Worm (Caenorhabditis elegans) whole organism, L4 larva: Measurements from ENCODE around the gene F14H3.12.

Experiments
- D1046.2 ChIP-seq: fragments of 200-800 bp; sonication (Bioruptor generic); IDR thresholded peaks from 2 replicates; pipeline ENCODE4 v1.3.6; 2022; ENCODE audit warnings: missing genetic modification characterization, missing compliant biosample characterization
- F10B5.3 ChIP-seq: sonication (generic microtip); optimal IDR thresholded peaks from 2 replicates; lab custom pipeline; 2016; ENCODE audit warnings: mild to moderate bottlenecking, missing genetic modification characterization, missing compliant biosample characterization
- F26F4.8 ChIP-seq: fragments of 200-800 bp; sonication (Bioruptor generic); conservative IDR thresholded peaks from 2 replicates; pipeline ENCODE4 v1.3.6; 2022; ENCODE audit warnings: missing genetic modification characterization, missing compliant biosample characterization
- F37D6.2 ChIP-seq: sonication (generic microtip); optimal IDR thresholded peaks from 2 replicates; lab custom pipeline; 2016; ENCODE audit warnings: mild to moderate bottlenecking, missing genetic modification characterization, missing compliant biosample characterization
- F49E8.2 ChIP-seq: sonication (generic microtip); optimal IDR thresholded peaks from 2 replicates; lab custom pipeline; 2016; ENCODE audit warnings: missing compliant biosample characterization, mild to moderate bottlenecking, missing genetic modification characterization, borderline replicate concordance
- Y5F2A.4 ChIP-seq: fragments of 200-800 bp; sonication (Bioruptor generic); optimal IDR thresholded peaks from 2 replicates; lab custom pipeline; 2018; ENCODE audit warnings: mild to moderate bottlenecking, missing genetic modification characterization, missing compliant biosample characterization
- ZK337.2 ChIP-seq: fragments of 200-800 bp; sonication (Bioruptor generic); IDR thresholded peaks from 2 replicates; pipeline ENCODE4 v1.3.6; 2022; ENCODE audit warnings: missing genetic modification reagents, missing genetic modification characterization, missing compliant biosample characterization
- arid-1 ChIP-seq: fragments of 200-800 bp; sonication (Bioruptor generic); conservative IDR thresholded peaks from 2 replicates; pipeline ENCODE4 v1.3.6; 2022; ENCODE audit warnings: missing genetic modification reagents, missing genetic modification characterization, missing compliant biosample characterization
- ceh-20 ChIP-seq: fragments of 200-800 bp; sonication (Bioruptor generic); IDR thresholded peaks from 2 replicates; pipeline ENCODE4 v1.3.6; 2022; ENCODE audit warnings: missing genetic modification reagents, missing genetic modification characterization, missing compliant biosample characterization
- ces-1 ChIP-seq: fragments of 150-350 bp; sonication (generic microtip); optimal IDR thresholded peaks from 4 replicates; lab custom pipeline; 2014; ENCODE audit warnings: missing biosample characterization, missing genetic modification reagents, missing genetic modification characterization
- ctbp-1 ChIP-seq: fragments of 200-800 bp; sonication (Bioruptor generic); IDR thresholded peaks from 2 replicates; pipeline ENCODE4 v1.3.6; 2022; ENCODE audit warnings: missing genetic modification reagents, missing genetic modification characterization, missing compliant biosample characterization
- daf-16 ChIP-seq, 3 experiments: sonication (generic microtip); optimal IDR thresholded peaks; 2 replicates each; lab custom pipeline; 2016 to 2017; ENCODE audit warnings: missing genetic modification characterization in 3 of 3, missing genetic modification reagents in 3 of 3, mild to moderate bottlenecking in 2 of 3, missing compliant biosample characterization in 2 of 3, missing biosample characterization in 1 of 3, moderate library complexity in 1 of 3
- daf-8 ChIP-seq: fragments of 200-800 bp; sonication (Bioruptor generic); IDR thresholded peaks from 2 replicates; pipeline ENCODE4 v1.3.6; 2022; ENCODE audit warnings: missing genetic modification characterization, missing compliant biosample characterization
- dmd-6 ChIP-seq: fragments of 200-800 bp; sonication (Bioruptor generic); IDR thresholded peaks from 2 replicates; pipeline ENCODE4 v1.3.6; 2022; ENCODE audit warnings: missing genetic modification reagents, missing genetic modification characterization, missing compliant biosample characterization
- dmd-8 ChIP-seq: fragments of 200-800 bp; sonication (Bioruptor generic); IDR thresholded peaks from 2 replicates; pipeline ENCODE4 v1.3.6; 2022; ENCODE audit warnings: missing genetic modification characterization, missing compliant biosample characterization
- dve-1 ChIP-seq: sonication (generic microtip); optimal IDR thresholded peaks from 2 replicates; lab custom pipeline; 2017; ENCODE audit warnings: antibody characterized with exemption, mild to moderate bottlenecking, missing genetic modification characterization, missing compliant biosample characterization; ENCODE audit not compliant: insufficient read depth
- fos-1 ChIP-seq: fragments of 150-350 bp; optimal IDR thresholded peaks from 2 replicates; lab custom pipeline; 2014; ENCODE audit warnings: missing biosample characterization, missing genetic modification characterization
- lim-7 ChIP-seq: fragments of 200-800 bp; sonication (Bioruptor generic); IDR thresholded peaks from 2 replicates; pipeline ENCODE4 v1.3.6; 2022; ENCODE audit warnings: missing genetic modification characterization, missing compliant biosample characterization
- lin-1 ChIP-seq: fragments of 200-800 bp; sonication (Bioruptor generic); IDR thresholded peaks from 2 replicates; pipeline ENCODE4 v1.3.6; 2022; ENCODE audit warnings: missing genetic modification reagents, missing genetic modification characterization, missing compliant biosample characterization
- lin-15B ChIP-seq: fragments of 150-350 bp; sonication (generic microtip); optimal IDR thresholded peaks from 3 replicates; lab custom pipeline; 2014; ENCODE audit warnings: missing biosample characterization, missing genetic modification characterization
- lin-29 ChIP-seq: fragments of 200-800 bp; sonication (Bioruptor generic); IDR thresholded peaks from 2 replicates; pipeline ENCODE4 v1.3.6; 2022; ENCODE audit warnings: missing genetic modification reagents, missing genetic modification characterization, missing compliant biosample characterization
- madf-5 ChIP-seq, 2 experiments: fragments of 200-800 bp; sonication (Bioruptor generic); IDR thresholded peaks; 2 replicates each; pipeline ENCODE4 v1.3.6; 2022; ENCODE audit warnings: missing compliant biosample characterization in 2 of 2, missing genetic modification characterization in 2 of 2
- mxl-2 ChIP-seq: fragments of 200-800 bp; sonication (Bioruptor generic); conservative IDR thresholded peaks from 2 replicates; pipeline ENCODE4 v1.3.6; 2022; ENCODE audit warnings: missing genetic modification reagents, missing genetic modification characterization, missing compliant biosample characterization
- nhr-111 ChIP-seq: fragments of 200-800 bp; sonication (Bioruptor generic); optimal IDR thresholded peaks from 2 replicates; lab custom pipeline; 2018; ENCODE audit warnings: mild to moderate bottlenecking, missing genetic modification characterization, missing compliant biosample characterization
- nhr-237 ChIP-seq: sonication (generic microtip); optimal IDR thresholded peaks from 2 replicates; lab custom pipeline; 2017; ENCODE audit warnings: missing biosample characterization, missing genetic modification characterization
- nhr-25 ChIP-seq: sonication (generic microtip); optimal IDR thresholded peaks from 2 replicates; lab custom pipeline; 2017; ENCODE audit warnings: missing genetic modification characterization, mild to moderate bottlenecking, missing compliant biosample characterization, antibody characterized with exemption, moderate library complexity, borderline replicate concordance; ENCODE audit not compliant: insufficient read depth
- nhr-28 ChIP-seq: fragments of 150-350 bp; optimal IDR thresholded peaks from 2 replicates; lab custom pipeline; 2014; ENCODE audit warnings: missing biosample characterization, missing genetic modification characterization
- nhr-48 ChIP-seq: sonication (generic microtip); optimal IDR thresholded peaks from 2 replicates; lab custom pipeline; 2016; ENCODE audit warnings: mild to moderate bottlenecking, missing genetic modification characterization, missing compliant biosample characterization
- pha-4 ChIP-seq, 2 experiments: fragments of 150-350 bp in 1 of 2; fragments of 200-800 bp in 1 of 2; sonication (Bioruptor generic) in 1 of 2; IDR thresholded peaks in 1 of 2; optimal IDR thresholded peaks in 1 of 2; 2 replicates each; pipeline versions ENCODE4 v1.3.6 to Lab custom; 2014 to 2022; ENCODE audit warnings: missing genetic modification characterization in 2 of 2, missing genetic modification reagents in 2 of 2, missing biosample characterization in 1 of 2, missing compliant biosample characterization in 1 of 2
- php-3 ChIP-seq: fragments of 200-800 bp; sonication (Bioruptor generic); IDR thresholded peaks from 2 replicates; pipeline ENCODE4 v1.3.6; 2022; ENCODE audit warnings: missing genetic modification reagents, missing genetic modification characterization, missing compliant biosample characterization
- pqm-1 ChIP-seq: sonication (generic microtip); optimal IDR thresholded peaks from 2 replicates; lab custom pipeline; 2017; ENCODE audit warnings: missing biosample characterization, missing genetic modification characterization
- tag-97 ChIP-seq: fragments of 200-800 bp; sonication (Bioruptor generic); IDR thresholded peaks from 2 replicates; pipeline ENCODE4 v1.3.6; 2022; ENCODE audit warnings: missing genetic modification characterization, missing compliant biosample characterization
- unc-62 ChIP-seq, 3 experiments: fragments of 150-350 bp in 1 of 3; sonication (generic microtip); optimal IDR thresholded peaks in 2 of 3; peaks in 1 of 3; 1 replicate in 1 of 3; 2 replicates in 2 of 3; lab custom pipeline; 2014 to 2017; ENCODE audit warnings: missing biosample characterization in 3 of 3, missing genetic modification characterization in 3 of 3, missing genetic modification reagents in 3 of 3, missing genotype in 1 of 3
- zfp-2 ChIP-seq: sonication (generic microtip); optimal IDR thresholded peaks from 2 replicates; lab custom pipeline; 2016; ENCODE audit warnings: mild to moderate bottlenecking, missing genetic modification characterization, missing compliant biosample characterization
- zip-11 ChIP-seq: fragments of 200-800 bp; sonication (Bioruptor generic); IDR thresholded peaks from 2 replicates; pipeline ENCODE4 v1.3.6; 2022; ENCODE audit warnings: missing genetic modification characterization, missing compliant biosample characterization
- ztf-11 ChIP-seq: fragments of 150-350 bp; optimal IDR thresholded peaks from 2 replicates; lab custom pipeline; 2014; ENCODE audit warnings: missing biosample characterization, missing genetic modification characterization
- ztf-7 ChIP-seq: fragments of 150-350 bp; optimal IDR thresholded peaks from 2 replicates; lab custom pipeline; 2014; ENCODE audit warnings: missing biosample characterization, missing genetic modification characterization

The F14H3.12 gene

ce11 chrV:16080678-16081077 lies 5.6 kb upstream of the F14H3.12 start:
- TF ChIP-seq madf-5 (GFP tag; IDR thresholded peaks at IDR 0.05; lab: Robert Waterston, UW) (no peak), dmd-6 (GFP tag; lab: Robert Waterston, UW) (no peak), php-3 (GFP tag; lab: Robert Waterston, UW) (0 out of 2 replicates have a peak, but pooled peaks have one; percentile 27), ceh-20 (GFP tag; lab: Robert Waterston, UW) (no peak), dve-1 (peak; percentile 27), daf-16 (GFP tag; optimal IDR thresholded peaks at IDR 0.05; lab: Kevin White, UChicago) (no peak), daf-16 (tag; optimal IDR thresholded peaks at IDR 0.05; lab: Kevin White, UChicago) (peak; percentile 86), pha-4 (GFP tag; IDR thresholded peaks at IDR 0.05; lab: Robert Waterston, UW) (no peak), pha-4 (tag; optimal IDR thresholded peaks at IDR 0.05; lab: Kevin White, UChicago) (peak; percentile 7), ztf-7 (tag; lab: Kevin White, UChicago) (no peak), D1046.2 (GFP tag; lab: Robert Waterston, UW) (no peak), nhr-28 (tag; lab: Kevin White, UChicago) (peak; percentile 87), nhr-48 (tag; lab: Kevin White, UChicago) (no peak), arid-1 (GFP tag; lab: Robert Waterston, UW) (no peak), F10B5.3 (tag; lab: Kevin White, UChicago) (no peak), nhr-111 (GFP tag; lab: Kevin White, UChicago) (no peak)
- TF ChIP-seq, all 104 proteins: peak for 5

- peak; percentile 74 for TF ChIP-seq pqm-1 (tag; lab: Kevin White, UChicago)
- TF ChIP-seq daf-16 (GFP tag; optimal IDR thresholded peaks at IDR 0.05; lab: Kevin White, UChicago), result no peak
- peak; percentile 42 for TF ChIP-seq daf-16 (tag; optimal IDR thresholded peaks at IDR 0.05; lab: Kevin White, UChicago)
- TF ChIP-seq lim-7 (GFP tag; lab: Robert Waterston, UW), result no peak
- peak; percentile 68; the same call in 1 of the 2 replicates for TF ChIP-seq php-3 (GFP tag; lab: Robert Waterston, UW)
- TF ChIP-seq nhr-237 (tag; lab: Kevin White, UChicago), result no peak
- no peak for TF ChIP-seq dmd-8
- peak in 1 of 2 experiments; percentile 0 for TF ChIP-seq unc-62 (GFP tag; optimal IDR thresholded peaks at IDR 0.05 in 1 of 2; lab: Kevin White, UChicago)
- TF ChIP-seq unc-62 (tag; optimal IDR thresholded peaks at IDR 0.05; lab: Kevin White, UChicago), result no peak
- TF ChIP-seq dve-1, result peak; percentile 41
- no peak for TF ChIP-seq F26F4.8
- peak; percentile 84 for TF ChIP-seq nhr-28 (tag; lab: Kevin White, UChicago)
- peak; percentile 76 for TF ChIP-seq dmd-6 (GFP tag; lab: Robert Waterston, UW)
- peak; percentile 14 for TF ChIP-seq nhr-48 (tag; lab: Kevin White, UChicago)
Measured at ce11 chrV:16080039-16080438, 4.9 kb upstream of the F14H3.12 start.

ce11 chrV:16073856-16074255 lies 1.3 kb downstream of the F14H3.12 start, which contains the start of gene srj-10:
srj-10 (minus strand) TSS chrV:16073956.
- TF ChIP-seq zip-11 (no peak), nhr-237 (tag; lab: Kevin White, UChicago) (no peak)

- no peak for TF ChIP-seq daf-16 (GFP tag; optimal IDR thresholded peaks at IDR 0.05; lab: Kevin White, UChicago)
- peak; percentile 54 for TF ChIP-seq daf-16 (tag; optimal IDR thresholded peaks at IDR 0.05; lab: Kevin White, UChicago)
- no peak for TF ChIP-seq lin-15B (tag; lab: Kevin White, UChicago)
- no peak for TF ChIP-seq dmd-8
- no peak for TF ChIP-seq F10B5.3 (tag; lab: Kevin White, UChicago)
- peak in 1 of 2 experiments; percentile 62 for TF ChIP-seq unc-62 (GFP tag; optimal IDR thresholded peaks at IDR 0.05 in 1 of 2; lab: Kevin White, UChicago)
- no peak for TF ChIP-seq unc-62 (tag; optimal IDR thresholded peaks at IDR 0.05; lab: Kevin White, UChicago)
- peak; percentile 43 for TF ChIP-seq dve-1
- no peak for TF ChIP-seq ceh-20 (GFP tag; lab: Robert Waterston, UW)
- TF ChIP-seq madf-5 (GFP tag; IDR thresholded peaks at IDR 0.05; lab: Robert Waterston, UW), result no peak
- no peak for TF ChIP-seq zip-11
- TF ChIP-seq nhr-28 (tag; lab: Kevin White, UChicago), result peak; percentile 89
- peak; percentile 23 for TF ChIP-seq pqm-1 (tag; lab: Kevin White, UChicago)
- no peak for TF ChIP-seq F37D6.2 (tag; lab: Kevin White, UChicago)
- TF ChIP-seq dmd-6 (GFP tag; lab: Robert Waterston, UW), result peak; percentile 40; the same call in 1 of the 2 replicates
- no peak for TF ChIP-seq fos-1 (tag; lab: Kevin White, UChicago)
- TF ChIP-seq, all 104 proteins: peak for 6
Measured at ce11 chrV:16071167-16071566, 4.0 kb downstream of the F14H3.12 start, which contains the start of gene nhr-176. nhr-176 (plus strand) TSS chrV:16071325.

ce11 chrV:16068938-16069337 lies 6.2 kb downstream of the F14H3.12 start, which contains the start of gene cyp-35D1:
cyp-35D1 (plus strand) TSS chrV:16069238.
- TF ChIP-seq nhr-111 (GFP tag; lab: Kevin White, UChicago), result no peak
- TF ChIP-seq pqm-1 (tag; lab: Kevin White, UChicago), result no peak
- TF ChIP-seq lin-15B (tag; lab: Kevin White, UChicago), result no peak
- no peak for TF ChIP-seq lin-1 (GFP tag; lab: Robert Waterston, UW)
- TF ChIP-seq ZK337.2 (GFP tag; lab: Robert Waterston, UW), result no peak
- TF ChIP-seq tag-97 (GFP tag; lab: Robert Waterston, UW), result no peak
- no peak for TF ChIP-seq lin-29
- TF ChIP-seq daf-8, result no peak
- no peak for TF ChIP-seq Y5F2A.4 (GFP tag; lab: Kevin White, UChicago)
- no peak for TF ChIP-seq mxl-2 (GFP tag; lab: Robert Waterston, UW)
- TF ChIP-seq F49E8.2, result no peak
- TF ChIP-seq ctbp-1, result no peak
- TF ChIP-seq ces-1 (GFP tag; lab: Kevin White, UChicago), result no peak
- no peak for TF ChIP-seq zfp-2 (tag; lab: Kevin White, UChicago)
- no peak for TF ChIP-seq nhr-25 (tag; lab: Kevin White, UChicago)
- TF ChIP-seq ztf-11, result no peak
